Worm (Caenorhabditis elegans): ENCODE measurements around the gene ZK1240.11.

DNA sequence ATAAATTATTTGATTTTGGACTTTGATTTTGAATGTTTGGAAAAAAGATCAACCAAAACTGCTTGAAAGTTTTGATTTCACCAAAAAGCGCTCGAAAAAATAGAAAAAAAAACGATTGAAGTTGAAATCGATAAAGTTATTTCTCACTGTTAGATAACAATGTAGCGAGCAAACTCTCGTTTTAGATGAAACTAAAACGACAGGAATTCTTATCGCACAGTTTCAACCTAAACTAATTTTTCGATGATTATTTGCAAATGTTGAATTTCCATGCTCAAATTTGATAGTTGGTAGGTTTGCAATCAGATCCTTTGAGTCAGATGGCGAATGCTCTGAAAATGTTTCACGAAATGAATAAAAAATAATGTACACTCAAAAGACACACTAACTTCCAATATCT lies 32.5 kb upstream of the ZK1240.11 start:
- TF ChIP-seq daf-12 (tag; optimal IDR thresholded peaks at IDR 0.05) (no peak), unc-39 (tag; optimal IDR thresholded peaks at IDR 0.05) (no peak), elt-3 (tag; optimal IDR thresholded peaks at IDR 0.05) (no peak), ama-1 (optimal IDR thresholded peaks at IDR 0.05) (no peak), nhr-11 (tag; optimal IDR thresholded peaks at IDR 0.05) (no peak), nhr-237 (tag; optimal IDR thresholded peaks at IDR 0.05) (no peak), sea-2 (GFP tag; optimal IDR thresholded peaks at IDR 0.05) (no peak)
